Fruit fly (Drosophila melanogaster): Measurements from ENCODE around the gene JIL-1.

Gene JIL-1

DNA sequence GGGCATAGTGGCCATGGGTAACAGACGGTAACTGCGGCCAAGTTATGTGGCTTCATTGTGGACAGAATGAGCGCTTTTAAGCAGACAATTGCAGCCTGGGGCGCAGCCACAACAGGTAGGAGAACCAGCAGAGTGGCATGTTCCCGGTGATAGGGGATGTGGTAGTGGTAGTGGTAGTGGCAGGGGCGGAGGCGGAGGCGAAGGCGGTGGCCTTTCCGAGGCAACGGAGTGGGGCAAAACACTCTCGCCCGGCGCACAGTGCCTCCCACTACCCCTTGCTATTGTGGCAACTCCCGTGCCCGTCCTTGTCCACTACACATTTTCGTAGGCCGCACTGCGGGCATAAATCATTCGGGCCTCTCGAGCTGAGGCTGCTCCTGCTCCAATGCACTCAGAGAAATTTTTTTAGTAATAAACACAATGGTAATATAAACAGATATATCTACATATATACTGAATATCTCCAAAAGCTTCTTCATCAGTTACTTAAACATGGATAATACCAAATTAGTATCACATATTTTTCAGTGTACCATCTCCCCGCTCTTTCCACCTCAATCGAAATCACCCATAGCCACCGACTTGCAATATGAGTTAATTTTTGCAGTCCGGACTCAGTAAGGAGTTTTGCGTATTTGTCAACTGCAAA, 59.5 kb downstream of the JIL-1 start (continued):
- TF ChIP-seq br (GFP tag; optimal IDR thresholded peaks at IDR 0.05): peak; percentile 71
- TF ChIP-seq HLH106 (tag; optimal IDR thresholded peaks at IDR 0.05): peak; percentile 76
- no peak for TF ChIP-seq Myc (optimal IDR thresholded peaks at IDR 0.05)
- no peak for TF ChIP-seq CG32264 (GFP tag; optimal IDR thresholded peaks at IDR 0.05)
- peak; percentile 79 for TF ChIP-seq Sp1 (GFP tag; optimal IDR thresholded peaks at IDR 0.05)
- TF ChIP-seq Jra (GFP tag; optimal IDR thresholded peaks at IDR 0.05): peak; percentile 18
- peak; percentile 61 for TF ChIP-seq psq (GFP tag; optimal IDR thresholded peaks at IDR 0.05)

DNA sequence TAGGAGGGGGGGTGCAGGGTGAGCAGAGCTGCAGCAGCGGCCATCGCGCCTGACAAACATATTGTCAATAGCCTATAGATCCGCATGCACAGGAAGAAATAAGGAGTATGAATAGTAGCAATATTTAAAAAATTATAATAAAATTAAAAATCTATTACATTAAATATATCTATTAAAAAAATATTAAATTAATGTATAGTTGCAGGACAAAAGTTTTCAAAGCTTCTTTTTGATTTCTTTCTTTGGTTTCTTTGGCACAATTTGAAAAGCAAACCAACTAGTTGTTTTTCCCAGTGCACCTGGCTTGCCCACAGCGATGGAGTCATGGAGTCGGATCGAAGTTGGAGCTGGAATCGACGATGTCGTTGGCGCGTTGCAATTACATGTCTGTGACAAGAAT, 61.2 kb downstream of the JIL-1 start:
- TF ChIP-seq woc (GFP tag; optimal IDR thresholded peaks at IDR 0.05): no peak
- peak; percentile 6 for TF ChIP-seq HLH106 (tag; optimal IDR thresholded peaks at IDR 0.05)
- TF ChIP-seq tai (GFP tag; optimal IDR thresholded peaks at IDR 0.05): no peak
- TF ChIP-seq foxo (GFP tag; optimal IDR thresholded peaks at IDR 0.05): peak in 1 of 2 experiments; percentile 11
- TF ChIP-seq dmrt93B (GFP tag; optimal IDR thresholded peaks at IDR 0.05): no peak
- no peak for TF ChIP-seq brk (GFP tag; optimal IDR thresholded peaks at IDR 0.05)
